Worm (Caenorhabditis elegans) whole organism, midembryonic: ENCODE results near the gene Y47D7A.9.

Experiments
- T22C8.4 ChIP-seq: fragments of 200-800 bp; sonication (Bioruptor generic); IDR thresholded peaks from 2 replicates; pipeline ENCODE4 v1.3.6; 2022; ENCODE audit warnings: missing genetic modification characterization, missing compliant biosample characterization
- flt-1 ChIP-seq: fragments of 200-800 bp; sonication (Bioruptor generic); IDR thresholded peaks from 2 replicates; pipeline ENCODE4 v1.3.6; 2022; ENCODE audit warnings: missing genetic modification characterization, missing compliant biosample characterization
- klf-2 ChIP-seq: fragments of 200-800 bp; sonication (Bioruptor generic); conservative IDR thresholded peaks from 2 replicates; pipeline ENCODE4 v1.3.6; 2022; ENCODE audit warnings: missing genetic modification reagents, missing genetic modification characterization, missing compliant biosample characterization
- med-1 ChIP-seq: sonication (generic microtip); optimal IDR thresholded peaks from 2 replicates; lab custom pipeline; 2017; ENCODE audit warnings: missing genetic modification characterization, mild to moderate bottlenecking, missing compliant biosample characterization, antibody characterized with exemption, missing genetic modification reagents; ENCODE audit not compliant: insufficient read depth
- ztf-23 ChIP-seq: fragments of 200-800 bp; sonication (Bioruptor generic); IDR thresholded peaks from 2 replicates; pipeline ENCODE4 v1.3.6; 2022; ENCODE audit warnings: missing genetic modification reagents, missing genetic modification characterization, missing compliant biosample characterization

DNA sequence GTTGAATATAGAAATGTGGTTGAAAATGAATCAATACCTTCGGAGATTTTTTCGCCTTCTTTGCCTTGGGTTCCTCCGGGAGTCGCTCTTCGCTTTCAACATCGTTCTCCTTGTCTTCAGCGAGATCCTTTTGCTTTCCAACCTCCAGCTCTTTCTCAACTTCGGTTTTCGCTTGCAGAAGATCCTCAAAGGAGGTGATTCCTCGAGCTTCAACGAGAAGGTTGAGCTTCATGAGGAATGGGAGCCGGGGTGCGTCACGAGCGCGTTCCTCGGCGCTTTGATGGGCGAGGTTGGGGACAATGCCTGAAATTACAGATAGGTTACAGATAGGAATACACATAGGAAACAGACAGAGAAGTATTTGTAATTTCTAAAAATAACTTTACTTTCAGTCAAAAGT is 24.9 kb downstream of the Y47D7A.9 start:
- no peak for TF ChIP-seq klf-2 (GFP tag; lab: Robert Waterston, UW)
- TF ChIP-seq T22C8.4 (GFP tag; lab: Robert Waterston, UW): no peak
- no peak for TF ChIP-seq ztf-23 (GFP tag; lab: Robert Waterston, UW)
- TF ChIP-seq med-1 (GFP tag; lab: Kevin White, UChicago): no peak
- TF ChIP-seq flt-1: no peak
